Fruit fly (Drosophila melanogaster): Measurements from ENCODE around the gene CG31633.

- TF ChIP-seq psq (GFP tag; optimal IDR thresholded peaks at IDR 0.05), result no peak
- no peak for TF ChIP-seq Dfd (GFP tag; optimal IDR thresholded peaks at IDR 0.05)
- no peak for TF ChIP-seq Abd-B (GFP tag; optimal IDR thresholded peaks at IDR 0.05)
- no peak for TF ChIP-seq foxo (GFP tag; optimal IDR thresholded peaks at IDR 0.05)
- TF ChIP-seq Dif (GFP tag; optimal IDR thresholded peaks at IDR 0.05; ENCODE audit: partially characterized antibody), result no peak
- no peak for TF ChIP-seq dmrt93B (GFP tag; optimal IDR thresholded peaks at IDR 0.05)
- no peak for TF ChIP-seq OdsH (GFP tag; optimal IDR thresholded peaks at IDR 0.05)
- TF ChIP-seq lola (GFP tag; optimal IDR thresholded peaks at IDR 0.05), result no peak
- TF ChIP-seq Jra (GFP tag; optimal IDR thresholded peaks at IDR 0.05), result no peak
- no peak for TF ChIP-seq Hr78 (GFP tag; optimal IDR thresholded peaks at IDR 0.05)
- no peak for TF ChIP-seq Myc (optimal IDR thresholded peaks at IDR 0.05)
- TF ChIP-seq brk (GFP tag; optimal IDR thresholded peaks at IDR 0.05), result no peak
These were observed 49.0 kb upstream of the CG31633 start for dm6 chr2L:6705081-6705480.

Data from whole organism, wandering third instar larva.